Fruit fly (Drosophila melanogaster): Measurements from ENCODE around the gene Usp1.

- TF ChIP-seq Myc (optimal IDR thresholded peaks at IDR 0.05) (no peak), h (optimal IDR thresholded peaks at IDR 0.05) (no peak), psq (optimal IDR thresholded peaks at IDR 0.05) (no peak)
These were observed 18.9 kb upstream of the Usp1 start for dm6 chr3R:29210091-29210490.

Data from Kc167 (cell line).